Fruit fly (Drosophila melanogaster): ENCODE measurements around the gene Twdlalpha.

DNA sequence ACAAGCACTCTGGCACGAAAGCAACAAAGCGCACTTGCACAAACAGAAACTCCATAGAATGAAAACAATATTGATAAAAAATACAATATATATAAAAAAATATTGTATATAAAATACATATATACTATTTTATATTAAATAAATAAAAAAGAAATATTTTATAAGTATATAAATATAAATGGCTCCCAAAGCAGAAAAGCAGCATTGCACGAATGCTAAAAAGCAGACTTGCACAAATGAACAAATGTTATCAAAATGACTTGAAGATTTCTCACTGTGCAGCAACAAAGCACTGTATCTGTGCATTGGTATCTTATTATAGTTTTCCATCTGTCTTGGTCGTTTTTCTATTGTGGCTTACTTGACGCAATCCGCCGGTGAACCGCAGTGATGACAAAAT lies 26.1 kb downstream of the Twdlalpha start:
- no peak for TF ChIP-seq CG8478 (optimal IDR thresholded peaks at IDR 0.05)
- no peak for TF ChIP-seq CTCF (optimal IDR thresholded peaks at IDR 0.05)

Data from S2 (cell line).